Fruit fly (Drosophila melanogaster): ENCODE results near the gene LanA.

The LanA gene

DNA sequence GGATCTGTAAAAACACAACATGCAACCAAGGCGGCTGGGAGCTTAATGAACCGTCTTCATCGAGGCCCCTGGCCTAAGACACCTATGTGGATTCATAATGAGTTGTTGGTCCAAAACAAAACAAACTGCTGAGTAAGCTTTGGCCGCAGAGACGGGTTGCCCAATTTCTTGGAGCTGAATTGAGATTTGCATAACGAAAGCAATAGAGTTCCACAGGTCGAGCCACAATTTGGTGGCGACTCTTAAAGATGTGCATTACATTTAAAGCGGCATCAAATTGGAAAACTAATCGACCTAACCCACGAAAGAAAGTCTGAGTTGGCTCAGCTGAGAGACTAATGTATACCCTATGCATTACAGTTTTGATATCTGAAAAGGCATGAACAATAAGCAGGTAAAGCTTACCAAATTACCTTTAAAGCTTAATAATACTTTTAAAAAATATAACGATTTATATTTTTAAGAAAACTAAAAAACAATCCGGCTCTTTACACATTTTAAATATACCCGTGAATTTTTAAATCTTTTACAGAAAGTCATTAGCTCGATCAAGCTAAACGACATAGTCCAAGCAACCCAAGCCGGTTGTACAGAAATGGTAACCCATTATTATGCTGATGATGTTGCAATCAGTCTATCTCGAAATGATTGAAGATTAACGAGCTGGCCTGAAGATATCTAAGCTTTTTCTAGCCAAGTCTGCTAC lies 60.3 kb downstream of the LanA start, which contains the start of gene CG13297 (continued):
- TF ChIP-seq hb (GFP tag; IDR thresholded peaks at IDR 0.05; ENCODE audit: partially characterized antibody) = no peak
- TF ChIP-seq CG17829 (tag; optimal IDR thresholded peaks at IDR 0.05) = peak; percentile 61
- TF ChIP-seq gsb-n (tag; optimal IDR thresholded peaks at IDR 0.05) = peak; percentile 17
- TF ChIP-seq YL-1 (GFP tag; optimal IDR thresholded peaks at IDR 0.05) = no peak
- TF ChIP-seq CG17912 (GFP tag; optimal IDR thresholded peaks at IDR 0.05) = no peak
- peak; percentile 26 for TF ChIP-seq scrt (GFP tag; optimal IDR thresholded peaks at IDR 0.05)
- TF ChIP-seq stc (GFP tag; IDR thresholded peaks at IDR 0.05) = peak; percentile 53; the same call in 1 of the 2 replicates
- no peak for TF ChIP-seq bsh (GFP tag; optimal IDR thresholded peaks at IDR 0.05)
- no peak for TF ChIP-seq CG6654 (GFP tag; optimal IDR thresholded peaks at IDR 0.05)
- TF ChIP-seq dati (GFP tag; IDR thresholded peaks at IDR 0.05) = no peak
- peak; percentile 64 for TF ChIP-seq nerfin-1 (tag; optimal IDR thresholded peaks at IDR 0.05)
- no peak for TF ChIP-seq MESR4 (GFP tag; optimal IDR thresholded peaks at IDR 0.05)
- TF ChIP-seq ERR (GFP tag; optimal IDR thresholded peaks at IDR 0.05) = no peak
- TF ChIP-seq CG14050 (GFP tag; IDR thresholded peaks at IDR 0.05) = no peak
- TF ChIP-seq Hr51 (GFP tag; optimal IDR thresholded peaks at IDR 0.05) = peak in 1 of 2 experiments; percentile 84

DNA sequence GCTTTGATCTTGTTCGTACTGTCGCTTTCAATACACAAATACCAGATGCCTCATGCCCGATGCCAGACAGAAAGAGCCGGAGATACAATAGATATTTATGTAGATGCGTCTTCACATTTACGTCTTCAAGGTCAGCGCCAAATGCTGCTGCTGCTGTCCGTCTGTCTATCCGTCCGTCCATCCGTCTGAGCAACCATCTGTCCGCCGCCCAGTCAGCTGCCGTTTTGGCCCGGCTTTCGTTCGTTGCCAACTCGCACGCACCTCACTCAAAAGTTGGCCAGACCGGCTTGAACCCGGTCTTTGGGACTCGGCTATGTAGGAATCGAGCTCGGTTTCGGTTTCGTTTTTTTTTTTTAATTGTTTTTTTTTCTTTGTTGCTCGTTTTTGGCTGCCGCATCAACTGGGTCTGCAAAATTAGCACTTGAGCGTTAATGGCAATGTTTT lies 62.8 kb downstream of the LanA start:
- peak; percentile 50 for TF ChIP-seq CG13894 (tag; optimal IDR thresholded peaks at IDR 0.05)
- TF ChIP-seq CG9437 (GFP tag; optimal IDR thresholded peaks at IDR 0.05) = no peak
- TF ChIP-seq abd-A (tag; optimal IDR thresholded peaks at IDR 0.05) = peak; percentile 71
- TF ChIP-seq CG4360 (GFP tag; IDR thresholded peaks at IDR 0.05) = no peak
- no peak for TF ChIP-seq CG10565 (GFP tag; optimal IDR thresholded peaks at IDR 0.05)
- peak; percentile 74 for TF ChIP-seq CG12769 (tag; optimal IDR thresholded peaks at IDR 0.05)
- peak; percentile 99 for TF ChIP-seq pros (GFP tag; optimal IDR thresholded peaks at IDR 0.05)
- TF ChIP-seq chinmo (GFP tag; IDR thresholded peaks at IDR 0.05; ENCODE audit: partially characterized antibody) = peak; percentile 98
- 0 out of 3 replicates have a peak, but pooled peaks have one; percentile 6 for TF ChIP-seq CG6791 (GFP tag; IDR thresholded peaks at IDR 0.05; ENCODE audit: partially characterized antibody)
- TF ChIP-seq Drgx (GFP tag; IDR thresholded peaks at IDR 0.05) = peak; percentile 37; the same call in 1 of the 2 replicates
- TF ChIP-seq Blimp-1 (GFP tag; optimal IDR thresholded peaks at IDR 0.05) = peak; percentile 86
- TF ChIP-seq CG10209 (GFP tag; optimal IDR thresholded peaks at IDR 0.05) = peak; percentile 48
- no peak for TF ChIP-seq hkb (optimal IDR thresholded peaks at IDR 0.05)
- no peak for TF ChIP-seq hkb (GFP tag; IDR thresholded peaks at IDR 0.05)
- TF ChIP-seq nom (GFP tag; optimal IDR thresholded peaks at IDR 0.05) = peak; percentile 96
- no peak for TF ChIP-seq Bgb (GFP tag; IDR thresholded peaks at IDR 0.05; ENCODE audit: partially characterized antibody)
- no peak for TF ChIP-seq sc (optimal IDR thresholded peaks at IDR 0.05)
- no peak for TF ChIP-seq sc (GFP tag; optimal IDR thresholded peaks at IDR 0.05)
- no peak for TF ChIP-seq CG15479 (GFP tag; optimal IDR thresholded peaks at IDR 0.05)
- TF ChIP-seq z (GFP tag; IDR thresholded peaks at IDR 0.05) = peak; percentile 67; the same call in 2 of the 3 replicates
- TF ChIP-seq vvl (GFP tag; IDR thresholded peaks at IDR 0.05) = 0 out of 2 replicates have a peak, but pooled peaks have one; percentile 59
- no peak for TF ChIP-seq tup (GFP tag; optimal IDR thresholded peaks at IDR 0.05)
- TF ChIP-seq sqz (GFP tag; optimal IDR thresholded peaks at IDR 0.05) = peak; percentile 33
- TF ChIP-seq sd (tag; optimal IDR thresholded peaks at IDR 0.05) = peak; percentile 82
- TF ChIP-seq CG10543 (GFP tag; optimal IDR thresholded peaks at IDR 0.05) = peak; percentile 36
- peak; percentile 63 for TF ChIP-seq Deaf1 (tag; optimal IDR thresholded peaks at IDR 0.05)
- no peak for TF ChIP-seq prd (optimal IDR thresholded peaks at IDR 0.05)
- no peak for TF ChIP-seq prd (GFP tag; IDR thresholded peaks at IDR 0.05)
- TF ChIP-seq ftz-f1 (GFP tag; optimal IDR thresholded peaks at IDR 0.05) = peak; percentile 71
